Worm (Caenorhabditis elegans): Measurements from ENCODE around the gene sdz-38.

sdz-38 gene

DNA sequence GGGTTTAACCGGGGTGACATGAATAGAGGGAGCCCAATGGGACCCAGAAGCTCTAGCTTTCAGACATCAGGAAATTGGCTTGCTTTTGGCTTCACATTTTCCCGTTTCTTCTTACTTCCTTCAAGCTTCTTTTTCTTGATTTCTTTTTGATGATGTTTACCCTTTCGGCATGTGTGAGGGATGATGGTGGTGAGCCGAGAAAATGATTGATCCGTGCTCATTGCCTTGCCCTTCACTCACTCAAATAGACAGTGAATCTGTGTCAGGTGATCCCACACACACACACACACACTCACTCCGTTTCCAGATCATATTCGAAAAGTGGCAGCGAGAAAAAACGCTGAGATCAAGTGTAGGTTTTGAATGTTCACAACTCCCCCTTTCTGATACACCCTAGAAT lies 13.0 kb upstream of the sdz-38 start:
- no peak for TF ChIP-seq unc-62 (GFP tag; optimal IDR thresholded peaks at IDR 0.05)

ce11 chrII:9992474-9992873 lies 10.8 kb upstream of the sdz-38 start:
- no peak for TF ChIP-seq unc-62 (GFP tag; optimal IDR thresholded peaks at IDR 0.05)

DNA sequence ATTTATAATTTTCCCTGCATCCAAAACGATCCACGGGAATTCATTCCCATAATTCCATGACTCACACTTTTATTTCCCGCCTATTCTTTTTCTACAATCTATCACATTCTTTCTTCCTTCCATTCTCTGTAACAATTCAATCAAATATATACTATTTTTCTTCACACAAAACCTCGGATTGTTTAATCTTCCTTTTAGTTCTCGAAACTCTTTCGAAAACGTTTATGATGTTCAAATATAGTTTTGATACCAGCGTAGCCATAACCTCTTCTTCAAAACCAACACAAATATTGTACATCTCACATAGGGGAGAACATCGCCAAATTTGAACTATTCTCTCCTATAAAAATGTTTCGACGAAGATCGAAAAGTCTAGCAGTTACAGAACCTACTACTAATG lies 9.2 kb upstream of the sdz-38 start, which contains the start of gene lec-3:
TSS of gene lec-3 (plus strand) at position 301 of the 400 bp plus-strand sequence.
- TF ChIP-seq unc-62 (GFP tag; optimal IDR thresholded peaks at IDR 0.05) = no peak

ce11 chrII:9989533-9989932 lies 7.9 kb upstream of the sdz-38 start:
- TF ChIP-seq unc-62 (GFP tag; optimal IDR thresholded peaks at IDR 0.05) = no peak

DNA sequence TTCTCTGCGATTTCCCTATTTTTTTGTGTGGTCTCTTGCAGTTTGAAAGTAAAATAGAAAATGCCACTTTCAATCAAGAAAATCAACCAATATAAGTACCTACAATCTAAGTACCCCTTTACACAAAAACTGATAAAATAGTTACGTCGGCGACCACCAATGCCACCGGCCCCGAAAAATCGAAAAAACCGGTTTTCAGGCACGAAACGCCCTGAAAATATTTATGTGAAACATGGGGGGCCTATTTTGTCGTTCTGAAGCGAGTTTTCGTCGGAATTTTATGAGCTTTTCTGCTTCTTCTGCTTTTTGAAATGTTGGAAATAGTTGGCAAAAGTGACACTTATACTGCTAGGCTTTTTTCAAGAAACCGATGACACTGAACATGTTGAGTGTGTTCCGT lies 7.0 kb upstream of the sdz-38 start:
- no peak for TF ChIP-seq unc-62 (GFP tag; optimal IDR thresholded peaks at IDR 0.05)

- TF ChIP-seq unc-62 (GFP tag; optimal IDR thresholded peaks at IDR 0.05) = no peak
These were observed 5.2 kb upstream of the sdz-38 start for ce11 chrII:9986635-9987575.

- TF ChIP-seq unc-62 (GFP tag; optimal IDR thresholded peaks at IDR 0.05) = no peak
These were observed 3.2 kb upstream of the sdz-38 start for ce11 chrII:9984866-9985336.

DNA sequence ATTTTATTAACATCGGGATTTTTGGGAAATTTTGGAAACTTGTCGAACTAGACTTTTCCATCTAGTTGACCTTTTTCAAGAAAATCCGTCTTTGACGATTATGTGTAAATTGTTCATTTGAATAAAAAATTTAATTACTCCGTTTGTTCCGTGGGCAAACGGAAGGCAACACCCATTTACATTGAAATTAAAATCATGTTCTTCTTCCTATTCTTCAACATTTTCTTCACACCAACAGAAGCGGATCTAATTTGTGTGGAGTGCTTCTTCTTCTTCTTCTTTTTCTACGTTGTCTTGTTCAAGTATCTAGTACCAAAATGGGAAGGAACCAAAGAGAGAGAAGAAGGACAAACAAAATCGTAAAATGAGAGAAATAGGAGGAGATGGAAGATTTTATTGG lies 777 bp upstream of the sdz-38 start:
- no peak for TF ChIP-seq unc-62 (GFP tag; optimal IDR thresholded peaks at IDR 0.05)

- TF ChIP-seq unc-62 (GFP tag; optimal IDR thresholded peaks at IDR 0.05) = no peak
These were observed 1.5 kb downstream of the sdz-38 start, which contains the start of gene ZK892.6 for ce11 chrII:9980077-9980631. TSS of gene ZK892.6 (minus strand) at chrII:9980127.

DNA sequence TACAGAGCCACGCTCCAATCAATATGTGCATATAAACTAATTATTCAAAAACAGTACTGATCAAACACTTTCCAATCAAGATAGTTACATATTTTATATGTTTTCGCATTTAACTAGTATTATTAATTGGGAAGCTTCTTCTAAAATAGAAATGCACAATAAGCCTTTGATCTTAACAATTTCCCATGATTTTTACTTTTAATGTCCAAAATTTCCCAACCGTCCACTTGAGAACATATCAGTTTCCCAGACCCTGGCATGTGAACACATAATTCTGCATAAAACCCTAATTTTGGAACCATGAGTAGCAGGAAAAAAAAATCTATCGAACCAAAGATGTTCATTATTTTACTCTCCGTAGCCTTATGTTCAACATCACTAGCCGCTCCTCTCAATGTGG lies 5.3 kb downstream of the sdz-38 start, which contains the start of gene R53.8:
TSS of gene R53.8 (plus strand) at position 301 of the 400 bp plus-strand sequence.
- no peak for TF ChIP-seq unc-62 (GFP tag; optimal IDR thresholded peaks at IDR 0.05)

- TF ChIP-seq unc-62 (GFP tag; optimal IDR thresholded peaks at IDR 0.05) = no peak
These were observed 6.7 kb downstream of the sdz-38 start, which contains the start of gene aakg-5 for ce11 chrII:9974967-9975366. TSS of gene aakg-5 (minus strand) at chrII:9975125.

DNA sequence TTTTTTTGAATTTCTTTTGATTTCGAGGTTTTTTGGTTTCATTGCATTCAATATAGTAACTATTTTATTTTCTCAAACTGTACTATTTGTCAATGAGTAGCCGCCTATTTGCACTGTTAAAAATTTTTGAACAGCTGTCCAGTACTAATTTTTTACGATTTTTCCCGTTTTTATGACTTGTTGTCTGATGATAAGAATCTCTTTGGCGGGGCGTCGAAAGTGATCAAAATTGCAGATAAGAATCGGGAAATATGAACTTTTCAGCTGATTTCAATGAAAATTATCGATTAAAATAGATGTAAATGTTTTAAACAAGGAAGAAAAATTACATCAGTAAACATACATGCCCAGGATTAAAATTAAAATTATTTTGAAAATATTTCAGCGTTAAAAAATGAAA lies 7.5 kb downstream of the sdz-38 start:
- no peak for TF ChIP-seq unc-62 (GFP tag; optimal IDR thresholded peaks at IDR 0.05)

DNA sequence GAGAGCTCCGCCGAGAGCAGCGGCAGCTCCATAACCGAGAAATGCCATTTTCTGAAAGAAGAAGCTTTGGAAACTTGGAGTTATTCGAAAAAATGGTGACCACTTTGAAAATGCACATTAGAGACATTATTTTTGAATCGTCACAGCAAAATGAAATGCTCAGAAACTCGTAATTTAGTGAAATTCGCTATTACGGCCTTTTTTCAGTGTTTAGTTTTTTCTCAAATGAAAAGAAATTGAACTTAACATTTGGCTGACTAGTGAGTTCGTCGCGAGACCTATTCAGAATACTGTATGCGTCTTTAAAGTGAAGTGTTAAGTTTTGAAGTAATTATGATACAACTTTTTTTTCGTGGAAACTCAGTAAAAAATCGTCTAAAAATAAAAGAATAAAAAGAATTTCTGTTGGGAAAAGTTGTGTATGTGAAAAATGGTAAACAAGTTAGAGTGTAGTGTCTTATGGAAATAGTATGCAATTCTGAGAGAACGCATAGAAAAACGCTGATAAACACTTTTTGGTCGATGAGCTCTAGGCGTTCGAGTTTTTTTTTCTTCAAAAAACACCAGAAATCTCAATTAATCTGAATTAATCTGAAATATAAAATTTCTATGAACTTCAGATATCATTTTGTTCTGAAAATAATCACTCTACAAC lies 11.1 kb downstream of the sdz-38 start, which contains the start of gene R53.5:
TSS of gene R53.5 (minus strand) at position 51 of the 655 bp plus-strand sequence.
- TF ChIP-seq unc-62 (GFP tag; optimal IDR thresholded peaks at IDR 0.05) = no peak

DNA sequence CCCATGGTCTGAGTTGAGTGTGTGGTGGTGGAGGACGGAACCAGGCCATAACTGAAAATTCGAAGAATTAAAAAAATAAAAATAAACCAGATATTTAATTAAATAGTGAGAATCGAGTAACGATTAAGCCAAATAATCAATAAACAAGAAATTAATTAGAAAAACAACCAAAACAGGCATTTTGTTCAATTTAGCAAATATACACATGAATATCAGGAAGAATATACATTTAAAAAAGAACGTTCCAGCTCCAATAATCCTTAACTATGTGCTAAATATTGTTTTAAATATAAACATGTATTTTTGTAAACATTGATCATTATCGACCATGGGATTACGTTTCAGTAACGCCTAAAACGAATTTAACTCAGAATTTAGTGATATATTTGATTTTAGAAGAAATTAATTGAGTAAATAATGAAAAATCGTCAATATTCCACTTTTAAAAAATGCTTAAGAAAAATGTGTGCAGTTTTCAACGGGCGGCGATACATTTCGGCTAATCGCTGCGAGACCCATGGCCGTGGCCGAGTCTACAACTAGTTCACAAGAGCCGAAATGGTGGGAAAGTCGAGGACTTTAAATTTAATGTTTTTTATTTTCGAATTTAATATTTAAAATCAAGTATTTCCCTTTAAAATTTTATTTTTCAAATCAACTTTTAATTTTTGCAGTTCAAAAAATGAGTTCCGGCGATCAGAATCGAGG lies 13.5 kb downstream of the sdz-38 start, which contains the start of the genes R53.4 and psf-1:
TSS of gene R53.4 (minus strand) at position 51 of the 708 bp plus-strand sequence.
TSS of gene psf-1 (plus strand) at position 675 of the 708 bp plus-strand sequence.
- TF ChIP-seq unc-62 (GFP tag; optimal IDR thresholded peaks at IDR 0.05) = no peak

DNA sequence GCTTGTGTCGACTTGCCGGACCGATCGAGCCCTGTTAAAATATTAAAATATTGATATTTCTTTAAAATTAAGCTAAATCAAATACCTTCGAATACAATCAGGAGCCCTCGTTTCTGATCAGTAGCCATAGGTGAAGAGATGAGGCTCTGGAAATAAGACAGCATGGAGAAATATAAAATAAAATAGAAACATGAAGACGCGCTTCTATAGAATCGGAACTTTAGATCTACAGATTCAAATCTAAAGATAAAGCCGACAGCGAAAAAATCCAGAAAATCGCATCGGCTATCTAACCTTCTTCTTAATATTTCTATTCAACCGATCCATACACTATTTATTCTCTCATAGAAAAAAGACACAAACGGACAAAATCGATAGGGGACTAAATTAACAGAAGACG lies 14.7 kb downstream of the sdz-38 start, which contains the start of gene dtmk-1:
TSS of gene dtmk-1 (minus strand) at position 146 of the 400 bp plus-strand sequence.
- TF ChIP-seq unc-62 (GFP tag; optimal IDR thresholded peaks at IDR 0.05) = no peak
